Worm (Caenorhabditis elegans) whole organism, L2 larva: ENCODE results near the gene gcy-31.
A peak's percentile ranks its signal among the peaks of the same experiment; 100 is the strongest.

Source experiments
- C34F6.9 ChIP-seq: fragments of 150-350 bp; optimal IDR thresholded peaks from 2 replicates; lab custom pipeline; 2014; ENCODE audit warnings: missing biosample characterization, missing genetic modification characterization
- aly-2 ChIP-seq: fragments of 150-350 bp; optimal IDR thresholded peaks from 2 replicates; lab custom pipeline; 2014; ENCODE audit warnings: missing biosample characterization, missing genetic modification characterization
- ama-1 ChIP-seq: fragments of 150-350 bp; optimal IDR thresholded peaks from 2 replicates; lab custom pipeline; 2018; ENCODE audit warnings: inconsistent platforms
- blmp-1 ChIP-seq: sonication (generic microtip); optimal IDR thresholded peaks from 2 replicates; lab custom pipeline; 2017; ENCODE audit warnings: missing genetic modification characterization, mild to moderate bottlenecking, missing compliant biosample characterization, antibody characterized with exemption, moderate library complexity; ENCODE audit not compliant: insufficient read depth
- ceh-16 ChIP-seq: fragments of 150-350 bp; optimal IDR thresholded peaks from 2 replicates; lab custom pipeline; 2014; ENCODE audit warnings: missing biosample characterization, missing genetic modification characterization
- ceh-82 ChIP-seq: fragments of 150-350 bp; optimal IDR thresholded peaks from 2 replicates; lab custom pipeline; 2014; ENCODE audit warnings: missing biosample characterization, missing genetic modification characterization
- crh-2 ChIP-seq: sonication (generic microtip); optimal IDR thresholded peaks from 2 replicates; lab custom pipeline; 2017; ENCODE audit warnings: missing biosample characterization, missing genetic modification characterization
- dmd-4 ChIP-seq: sonication (generic microtip); optimal IDR thresholded peaks from 2 replicates; lab custom pipeline; 2017; ENCODE audit warnings: missing biosample characterization, missing genetic modification characterization
- egl-27 ChIP-seq: sonication (generic microtip); optimal IDR thresholded peaks from 3 replicates; lab custom pipeline; 2017; ENCODE audit warnings: missing biosample characterization, missing genetic modification reagents, missing genetic modification characterization
- elt-3 ChIP-seq: sonication (generic microtip); optimal IDR thresholded peaks from 2 replicates; lab custom pipeline; 2017; ENCODE audit warnings: missing biosample characterization, missing genetic modification characterization
- fos-1 ChIP-seq: fragments of 150-350 bp; optimal IDR thresholded peaks from 2 replicates; lab custom pipeline; 2014; ENCODE audit warnings: missing biosample characterization, missing genetic modification characterization
- gmeb-1 ChIP-seq: fragments of 150-350 bp; optimal IDR thresholded peaks from 2 replicates; lab custom pipeline; 2014; ENCODE audit warnings: missing biosample characterization, missing genetic modification characterization
- lin-11 ChIP-seq: fragments of 150-350 bp; sonication (generic microtip); optimal IDR thresholded peaks from 2 replicates; lab custom pipeline; 2014; ENCODE audit warnings: missing biosample characterization, missing genetic modification characterization, inconsistent platforms, mixed read lengths
- lin-13 ChIP-seq: fragments of 150-350 bp; optimal IDR thresholded peaks from 2 replicates; lab custom pipeline; 2014; ENCODE audit warnings: missing biosample characterization, missing genetic modification reagents, missing genetic modification characterization
- lin-39 ChIP-seq: fragments of 150-350 bp; optimal IDR thresholded peaks from 2 replicates; lab custom pipeline; 2014; ENCODE audit warnings: missing biosample characterization, missing genetic modification reagents, missing genetic modification characterization
- mdl-1 ChIP-seq, 2 experiments: fragments of 150-350 bp in 1 of 2; sonication (generic microtip) in 1 of 2; optimal IDR thresholded peaks; 2 replicates each; lab custom pipeline; 2017; ENCODE audit warnings: missing biosample characterization in 2 of 2, missing genetic modification characterization in 2 of 2
- nhr-11 ChIP-seq: fragments of 150-350 bp; optimal IDR thresholded peaks from 2 replicates; lab custom pipeline; 2014; ENCODE audit warnings: missing biosample characterization, missing genetic modification characterization
- nhr-129 ChIP-seq: fragments of 150-350 bp; optimal IDR thresholded peaks from 2 replicates; lab custom pipeline; 2014; ENCODE audit warnings: missing biosample characterization, missing genetic modification characterization
- nhr-23 ChIP-seq: fragments of 150-350 bp; optimal IDR thresholded peaks from 2 replicates; lab custom pipeline; 2014; ENCODE audit warnings: missing biosample characterization, missing genetic modification reagents, missing genetic modification characterization
- nhr-25 ChIP-seq: fragments of 150-350 bp; sonication (generic microtip); optimal IDR thresholded peaks from 3 replicates; lab custom pipeline; 2014; ENCODE audit warnings: missing biosample characterization, missing genetic modification characterization
- nhr-6 ChIP-seq: fragments of 150-350 bp; optimal IDR thresholded peaks from 2 replicates; lab custom pipeline; 2014; ENCODE audit warnings: missing biosample characterization, missing genetic modification characterization
- peb-1 ChIP-seq: fragments of 150-350 bp; optimal IDR thresholded peaks from 2 replicates; lab custom pipeline; 2014; ENCODE audit warnings: missing biosample characterization, missing genetic modification characterization
- sma-3 ChIP-seq: sonication (generic microtip); optimal IDR thresholded peaks from 2 replicates; lab custom pipeline; 2016; ENCODE audit warnings: missing genetic modification reagents, missing genetic modification characterization, missing compliant biosample characterization
- sma-9 ChIP-seq, 2 experiments: fragments of 150-350 bp in 1 of 2; sonication (generic microtip) in 1 of 2; optimal IDR thresholded peaks; 2 replicates each; lab custom pipeline; 2014 to 2016; ENCODE audit warnings: missing genetic modification characterization in 2 of 2, mild to moderate bottlenecking in 1 of 2, missing biosample characterization in 1 of 2, missing compliant biosample characterization in 1 of 2, missing genetic modification reagents in 1 of 2, moderate library complexity in 1 of 2
- unc-39 ChIP-seq: fragments of 150-350 bp; optimal IDR thresholded peaks from 2 replicates; lab custom pipeline; 2014; ENCODE audit warnings: missing biosample characterization, missing genetic modification characterization
- unc-62 ChIP-seq: fragments of 150-350 bp; optimal IDR thresholded peaks from 2 replicates; lab custom pipeline; 2014; ENCODE audit warnings: missing biosample characterization, missing genetic modification reagents, missing genetic modification characterization
- ztf-1 ChIP-seq: fragments of 200-800 bp; sonication (Bioruptor generic); conservative IDR thresholded peaks from 2 replicates; pipeline ENCODE4 v1.3.6; 2022; ENCODE audit warnings: missing genetic modification characterization, missing compliant biosample characterization
- ztf-4 ChIP-seq: fragments of 150-350 bp; optimal IDR thresholded peaks from 2 replicates; lab custom pipeline; 2014; ENCODE audit warnings: missing biosample characterization, missing genetic modification characterization

Gene gcy-31

ce11 chrX:2382227-2382626 lies 45.1 kb downstream of the gcy-31 start (continued):
- TF ChIP-seq lin-13 (peak; percentile 24), ceh-82 (tag; lab: Kevin White, UChicago) (no peak), crh-2 (tag; lab: Kevin White, UChicago) (peak; percentile 60), egl-27 (tag; lab: Kevin White, UChicago) (no peak), sma-9 (GFP tag; optimal IDR thresholded peaks at IDR 0.05; lab: Kevin White, UChicago) (peak; percentile 44), sma-9 (tag; optimal IDR thresholded peaks at IDR 0.05; lab: Kevin White, UChicago) (no peak), unc-62 (no peak), ceh-16 (tag; lab: Kevin White, UChicago) (peak; percentile 29), blmp-1 (no peak), C34F6.9 (tag; lab: Kevin White, UChicago) (peak; percentile 57)
- TF ChIP-seq, all 48 proteins: peak for 16

ce11 chrX:2381282-2381681 lies 46.0 kb downstream of the gcy-31 start, which contains the start of gene F47G3.4:
TSS of gene F47G3.4 (plus strand) at chrX:2381582.
- no peak for TF ChIP-seq lin-39 (tag; lab: Kevin White, UChicago)
- TF ChIP-seq nhr-6 (tag; lab: Kevin White, UChicago) = no peak
- no peak for TF ChIP-seq ama-1
- TF ChIP-seq unc-39 = no peak
- TF ChIP-seq aly-2 (tag; lab: Kevin White, UChicago) = no peak

- no peak for TF ChIP-seq ceh-16 (tag; lab: Kevin White, UChicago)
- TF ChIP-seq ztf-4 (tag; lab: Kevin White, UChicago) = no peak
- TF ChIP-seq sma-3 (GFP tag; lab: Kevin White, UChicago) = no peak
- no peak for TF ChIP-seq dmd-4
- peak; percentile 43 for TF ChIP-seq nhr-129 (tag; lab: Kevin White, UChicago)
- peak; percentile 9 for TF ChIP-seq nhr-25
- TF ChIP-seq ama-1 = no peak
- no peak for TF ChIP-seq nhr-11 (tag; lab: Kevin White, UChicago)
Observed at ce11 chrX:2380818-2381217, 46.5 kb downstream of the gcy-31 start.

ce11 chrX:2375300-2376035 lies 51.8 kb downstream of the gcy-31 start, which contains the start of gene F47G3.3:
TSS of gene F47G3.3 (plus strand) at chrX:2375985.
- TF ChIP-seq elt-3 (tag; lab: Kevin White, UChicago) = no peak
- TF ChIP-seq peb-1 (tag; lab: Kevin White, UChicago) = no peak
- peak; percentile 48 for TF ChIP-seq blmp-1
- TF ChIP-seq, all 48 proteins: peak for 1

- no peak for TF ChIP-seq nhr-6 (tag; lab: Kevin White, UChicago)
- peak; percentile 10 for TF ChIP-seq gmeb-1
- no peak for TF ChIP-seq blmp-1
- no peak for TF ChIP-seq nhr-23
- peak; percentile 17 for TF ChIP-seq nhr-129 (tag; lab: Kevin White, UChicago)
- no peak for TF ChIP-seq lin-11 (tag; lab: Kevin White, UChicago)
- no peak for TF ChIP-seq mdl-1 (tag; optimal IDR thresholded peaks at IDR 0.05; lab: Kevin White, UChicago)
- peak; percentile 7 for TF ChIP-seq crh-2 (tag; lab: Kevin White, UChicago)
- TF ChIP-seq ztf-1 (GFP tag; lab: Robert Waterston, UW) = no peak
- TF ChIP-seq ama-1 = no peak
- TF ChIP-seq fos-1 (tag; lab: Kevin White, UChicago) = peak; percentile 45
Observed at ce11 chrX:2372134-2372533, 55.2 kb downstream of the gcy-31 start.

- TF ChIP-seq fos-1 (tag; lab: Kevin White, UChicago) = peak; percentile 77
- TF ChIP-seq crh-2 (tag; lab: Kevin White, UChicago) = peak; percentile 61
- TF ChIP-seq unc-62 = no peak
Observed at ce11 chrX:2370655-2371054, 56.6 kb downstream of the gcy-31 start.
